Fruit fly (Drosophila melanogaster): ENCODE measurements around the gene cype.

The cype gene

DNA sequence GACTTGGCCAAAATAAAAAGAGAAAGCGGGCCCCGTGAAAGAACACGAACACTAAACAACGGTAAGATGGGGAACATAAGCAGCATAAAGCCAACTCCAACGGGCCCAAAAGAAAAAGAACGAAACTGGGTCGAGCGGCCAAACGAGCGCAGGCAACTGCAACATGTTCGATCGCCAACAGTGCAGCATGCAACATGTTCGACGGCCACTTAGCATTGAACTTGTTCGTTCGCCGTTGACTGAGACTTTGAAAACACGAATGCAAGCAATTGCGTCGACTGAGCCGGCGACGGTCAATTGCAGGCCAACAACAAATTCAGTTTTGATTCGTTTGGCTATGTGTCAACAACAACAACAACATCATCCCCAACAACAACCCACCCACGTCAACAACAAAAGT, 38.3 kb upstream of the cype start, which contains the start of gene vri:
vri (plus strand) TSS at position 224 of the 400 bp plus-strand sequence.
- no peak for TF ChIP-seq fru (GFP tag; optimal IDR thresholded peaks at IDR 0.05)
- no peak for TF ChIP-seq h (GFP tag; optimal IDR thresholded peaks at IDR 0.05)
- no peak for TF ChIP-seq brk (GFP tag; optimal IDR thresholded peaks at IDR 0.05)
- no peak for TF ChIP-seq Hnf4 (GFP tag; optimal IDR thresholded peaks at IDR 0.05)
- TF ChIP-seq Hr83 (GFP tag; optimal IDR thresholded peaks at IDR 0.05; ENCODE audit: poor library complexity, severe bottlenecking) = no peak
- no peak for TF ChIP-seq sv (GFP tag; optimal IDR thresholded peaks at IDR 0.05)
- no peak for TF ChIP-seq Dfd (GFP tag; optimal IDR thresholded peaks at IDR 0.05)
- TF ChIP-seq Sp1 (GFP tag; optimal IDR thresholded peaks at IDR 0.05) = no peak

DNA sequence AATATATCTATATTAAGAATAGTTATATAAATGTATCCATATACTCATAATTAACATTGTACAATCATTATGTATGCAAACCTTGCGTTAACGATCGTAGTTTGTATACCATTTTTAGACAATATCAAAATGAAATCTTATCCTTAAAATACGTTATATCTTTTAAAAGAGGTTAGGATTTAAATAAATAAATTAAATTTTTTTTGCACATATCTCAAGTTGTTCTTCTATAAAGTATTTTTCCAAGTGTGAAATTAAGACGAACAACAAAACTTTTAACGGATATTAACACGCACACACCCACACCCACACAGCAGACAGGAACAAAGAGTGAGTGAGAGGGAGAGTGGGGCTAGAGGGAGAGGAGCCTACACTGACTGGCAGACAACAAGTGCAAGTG, 37.1 kb upstream of the cype start:
- TF ChIP-seq Mio (GFP tag; optimal IDR thresholded peaks at IDR 0.05) (no peak), Hr78 (GFP tag; optimal IDR thresholded peaks at IDR 0.05) (no peak), CG9705 (GFP tag; optimal IDR thresholded peaks at IDR 0.05) (no peak), lola (GFP tag; optimal IDR thresholded peaks at IDR 0.05) (no peak), rgr (GFP tag; optimal IDR thresholded peaks at IDR 0.05) (peak; percentile 9), sv (GFP tag; optimal IDR thresholded peaks at IDR 0.05) (no peak), N (GFP tag; optimal IDR thresholded peaks at IDR 0.05) (no peak), pan (optimal IDR thresholded peaks at IDR 0.05) (no peak), brk (GFP tag; optimal IDR thresholded peaks at IDR 0.05) (no peak), Hnf4 (GFP tag; optimal IDR thresholded peaks at IDR 0.05) (no peak), CG32264 (GFP tag; optimal IDR thresholded peaks at IDR 0.05) (no peak), Vsx2 (GFP tag; optimal IDR thresholded peaks at IDR 0.05; ENCODE audit: partially characterized antibody) (no peak), HLH106 (tag; optimal IDR thresholded peaks at IDR 0.05) (peak; percentile 15), Myc (optimal IDR thresholded peaks at IDR 0.05) (no peak), ey (GFP tag; optimal IDR thresholded peaks at IDR 0.05) (no peak), psq (GFP tag; optimal IDR thresholded peaks at IDR 0.05) (peak; percentile 1), OdsH (GFP tag; optimal IDR thresholded peaks at IDR 0.05) (peak; percentile 37), Hr83 (GFP tag; optimal IDR thresholded peaks at IDR 0.05; ENCODE audit: poor library complexity, severe bottlenecking) (no peak), br (GFP tag; optimal IDR thresholded peaks at IDR 0.05) (no peak), h (GFP tag; optimal IDR thresholded peaks at IDR 0.05) (peak; percentile 9), Rel (GFP tag; optimal IDR thresholded peaks at IDR 0.05) (no peak), Rel (tag; optimal IDR thresholded peaks at IDR 0.05) (no peak), woc (GFP tag; optimal IDR thresholded peaks at IDR 0.05) (no peak), fru (GFP tag; optimal IDR thresholded peaks at IDR 0.05) (peak; percentile 33), Dfd (GFP tag; optimal IDR thresholded peaks at IDR 0.05) (no peak), sage (GFP tag; optimal IDR thresholded peaks at IDR 0.05) (no peak), dl (GFP tag; optimal IDR thresholded peaks at IDR 0.05; ENCODE audit: insufficient read depth in 1 of 2, partially characterized antibody in 2 of 2) (no peak), Sp1 (GFP tag; optimal IDR thresholded peaks at IDR 0.05) (peak; percentile 58), tai (GFP tag; optimal IDR thresholded peaks at IDR 0.05) (no peak), Abd-B (GFP tag; optimal IDR thresholded peaks at IDR 0.05) (no peak), dmrt93B (GFP tag; optimal IDR thresholded peaks at IDR 0.05) (no peak), usp (GFP tag; optimal IDR thresholded peaks at IDR 0.05) (no peak), Dif (GFP tag; optimal IDR thresholded peaks at IDR 0.05; ENCODE audit: partially characterized antibody) (no peak), Jra (GFP tag; optimal IDR thresholded peaks at IDR 0.05) (no peak), jim (GFP tag; optimal IDR thresholded peaks at IDR 0.05) (no peak), foxo (GFP tag; optimal IDR thresholded peaks at IDR 0.05) (peak in 1 of 2 experiments; percentile 29)

DNA sequence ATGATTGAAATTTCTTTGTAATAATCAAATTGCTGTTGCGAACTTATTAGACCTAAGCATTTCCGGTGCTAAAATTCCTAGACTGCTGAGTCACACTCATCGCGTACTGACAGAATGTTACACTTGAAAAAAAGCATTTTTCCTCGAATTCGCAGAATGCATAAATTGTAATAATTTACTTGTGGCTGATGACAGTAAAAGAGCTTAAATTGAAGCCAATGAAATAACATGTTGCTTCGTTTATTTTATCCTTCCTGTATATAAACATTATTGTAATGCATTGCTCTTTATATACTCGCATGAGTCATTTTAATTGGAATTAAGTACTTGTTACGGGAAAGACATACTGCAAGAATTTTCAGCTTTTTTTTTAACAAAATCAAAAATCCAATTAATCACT, 36.5 kb upstream of the cype start:
- peak; percentile 43 for TF ChIP-seq tai (GFP tag; optimal IDR thresholded peaks at IDR 0.05)
- no peak for TF ChIP-seq N (GFP tag; optimal IDR thresholded peaks at IDR 0.05)
- no peak for TF ChIP-seq Vsx2 (GFP tag; optimal IDR thresholded peaks at IDR 0.05; ENCODE audit: partially characterized antibody)
- TF ChIP-seq pan (optimal IDR thresholded peaks at IDR 0.05) = no peak
- TF ChIP-seq Jra (GFP tag; optimal IDR thresholded peaks at IDR 0.05) = no peak
- TF ChIP-seq sage (GFP tag; optimal IDR thresholded peaks at IDR 0.05) = no peak
- TF ChIP-seq HLH106 (tag; optimal IDR thresholded peaks at IDR 0.05) = peak; percentile 33
- TF ChIP-seq h (GFP tag; optimal IDR thresholded peaks at IDR 0.05) = peak; percentile 15
- peak in 1 of 2 experiments; percentile 31 for TF ChIP-seq foxo (GFP tag; optimal IDR thresholded peaks at IDR 0.05)
- peak; percentile 21 for TF ChIP-seq rgr (GFP tag; optimal IDR thresholded peaks at IDR 0.05)

Data from whole organism, wandering third instar larva.